Worm (Caenorhabditis elegans) whole organism, young adult: ENCODE data around the gene srt-7.
A peak's percentile ranks its signal among the peaks of the same experiment; 100 is the strongest.

ENCODE experiments used
- B0336.3 ChIP-seq: fragments of 200-800 bp; sonication (Bioruptor generic); IDR thresholded peaks from 2 replicates; pipeline ENCODE4 v1.3.6; 2022; ENCODE audit warnings: missing genetic modification characterization, missing compliant biosample characterization
- F10E7.11 ChIP-seq: sonication (generic microtip); optimal IDR thresholded peaks from 2 replicates; lab custom pipeline; 2017; ENCODE audit warnings: mild to moderate bottlenecking, missing genetic modification characterization, moderate library complexity, missing compliant biosample characterization
- ama-1 ChIP-seq, 3 experiments: fragments of 150-350 bp in 1 of 3; sonication (generic microtip) in 2 of 3; optimal IDR thresholded peaks; 2 replicates each; lab custom pipeline; 2014 to 2018; ENCODE audit warnings: missing biosample characterization in 2 of 3, missing genetic modification characterization in 2 of 3, missing genetic modification reagents in 2 of 3
- aptf-2 ChIP-seq: fragments of 200-800 bp; sonication (Bioruptor generic); conservative IDR thresholded peaks from 2 replicates; pipeline ENCODE4 v1.3.6; 2022; ENCODE audit warnings: missing genetic modification reagents, missing genetic modification characterization, missing compliant biosample characterization
- bed-2 ChIP-seq: fragments of 200-800 bp; sonication (Bioruptor generic); IDR thresholded peaks from 2 replicates; pipeline ENCODE4 v1.3.6; 2022; ENCODE audit warnings: missing genetic modification reagents, missing genetic modification characterization, missing compliant biosample characterization
- dox-1 ChIP-seq: fragments of 200-800 bp; sonication (Bioruptor generic); IDR thresholded peaks from 2 replicates; pipeline ENCODE4 v1.3.6; 2022; ENCODE audit warnings: missing genetic modification reagents, missing genetic modification characterization, missing compliant biosample characterization
- egl-18 ChIP-seq: fragments of 200-800 bp; sonication (Bioruptor generic); IDR thresholded peaks from 2 replicates; pipeline ENCODE4 v1.3.6; 2022; ENCODE audit warnings: missing genetic modification reagents, missing genetic modification characterization, missing compliant biosample characterization
- egrh-3 ChIP-seq: fragments of 200-800 bp; sonication (Bioruptor generic); IDR thresholded peaks from 2 replicates; pipeline ENCODE4 v1.3.6; 2022; ENCODE audit warnings: missing genetic modification reagents, missing genetic modification characterization, missing compliant biosample characterization
- lin-26 ChIP-seq: fragments of 200-800 bp; sonication (Bioruptor generic); IDR thresholded peaks from 2 replicates; pipeline ENCODE4 v1.3.6; 2022; ENCODE audit warnings: missing genetic modification reagents, missing genetic modification characterization, missing compliant biosample characterization
- madf-3 ChIP-seq: fragments of 200-800 bp; sonication (Bioruptor generic); IDR thresholded peaks from 2 replicates; pipeline ENCODE4 v1.3.6; 2022; ENCODE audit warnings: missing genetic modification reagents, missing genetic modification characterization, missing compliant biosample characterization
- nfyb-1 ChIP-seq: fragments of 200-800 bp; sonication (Bioruptor generic); IDR thresholded peaks from 2 replicates; pipeline ENCODE4 v1.3.6; 2022; ENCODE audit warnings: missing genetic modification reagents, missing genetic modification characterization, missing compliant biosample characterization
- sea-2 ChIP-seq: fragments of 200-800 bp; sonication (Bioruptor generic); IDR thresholded peaks from 2 replicates; pipeline ENCODE4 v1.3.6; 2022; ENCODE audit warnings: missing genetic modification characterization, missing compliant biosample characterization
- zfh-2 ChIP-seq: fragments of 200-800 bp; sonication (Bioruptor generic); conservative IDR thresholded peaks from 2 replicates; pipeline ENCODE4 v1.3.6; 2022; ENCODE audit warnings: missing genetic modification reagents, missing genetic modification characterization, missing compliant biosample characterization
- ztf-28 ChIP-seq: fragments of 200-800 bp; sonication (Bioruptor generic); IDR thresholded peaks from 2 replicates; pipeline ENCODE4 v1.3.6; 2022; ENCODE audit warnings: missing genetic modification reagents, missing genetic modification characterization, missing compliant biosample characterization

srt-7 gene

ce11 chrV:3132116-3132515, 50.5 kb downstream of the srt-7 start:
- TF ChIP-seq dox-1 (GFP tag; lab: Robert Waterston, UW) (peak; percentile 13; the same call in 1 of the 2 replicates), egl-18 (GFP tag; lab: Robert Waterston, UW) (no peak), nfyb-1 (GFP tag; lab: Robert Waterston, UW) (no peak), madf-3 (no peak), aptf-2 (GFP tag; lab: Robert Waterston, UW) (no peak), sea-2 (GFP tag; lab: Robert Waterston, UW) (peak; percentile 45; the same call in 1 of the 2 replicates), ztf-28 (GFP tag; lab: Robert Waterston, UW) (0 out of 2 replicates have a peak, but pooled peaks have one; percentile 17), F10E7.11 (tag; lab: Kevin White, UChicago) (peak; percentile 38), zfh-2 (GFP tag; lab: Robert Waterston, UW) (peak; percentile 97), bed-2 (GFP tag; lab: Robert Waterston, UW) (peak; percentile 22; the same call in 1 of the 2 replicates), egrh-3 (peak; percentile 98), ama-1 (optimal IDR thresholded peaks at IDR 0.05; lab: Kevin White, UChicago) (no peak), ama-1 (GFP tag; optimal IDR thresholded peaks at IDR 0.05; lab: Kevin White, UChicago) (no peak), B0336.3 (GFP tag; lab: Robert Waterston, UW) (no peak), lin-26 (GFP tag; lab: Robert Waterston, UW) (0 out of 2 replicates have a peak, but pooled peaks have one; percentile 47)
